Fruit fly (Drosophila melanogaster) whole organism, embryonic: ENCODE results near the gene CG33282.
A peak's percentile ranks its signal among the peaks of the same experiment; 100 is the strongest.

Experiments used
- Bgb ChIP-seq: fragments of 200-800 bp; sonication (Bioruptor generic); IDR thresholded peaks from 2 replicates; pipeline ENCODE4 v1.3.6; 2022; ENCODE audit warnings: missing biosample characterization, missing genetic modification characterization; ENCODE audit not compliant: partially characterized antibody
- CG10209 ChIP-seq: fragments of 200-800 bp; sonication (Bioruptor generic); optimal IDR thresholded peaks from 3 replicates; lab custom pipeline; 2017; ENCODE audit warnings: missing biosample characterization, mild to moderate bottlenecking, missing genetic modification characterization, missing genetic modification reagents
- CG11093 ChIP-seq: fragments of 200-800 bp; sonication (Bioruptor generic); IDR thresholded peaks from 3 replicates; pipeline ENCODE4 v1.3.6; 2022; ENCODE audit warnings: missing biosample characterization, missing genetic modification characterization
- CG12219 ChIP-seq: fragments of 200-800 bp; sonication (Bioruptor generic); optimal IDR thresholded peaks from 3 replicates; lab custom pipeline; 2018; ENCODE audit warnings: missing biosample characterization, mild to moderate bottlenecking, missing genetic modification characterization
- CG13287 ChIP-seq: fragments of 200-800 bp; sonication (Bioruptor generic); IDR thresholded peaks from 2 replicates; pipeline ENCODE4 v1.3.6; 2022; ENCODE audit warnings: missing biosample characterization, missing genetic modification characterization; ENCODE audit not compliant: partially characterized antibody
- CG14667 ChIP-seq: fragments of 200-800 bp; sonication (Bioruptor generic); IDR thresholded peaks from 2 replicates; pipeline ENCODE4 v1.3.6; 2022; ENCODE audit warnings: missing biosample characterization, missing genetic modification characterization
- CG17186 ChIP-seq: fragments of 200-800 bp; sonication (Bioruptor generic); optimal IDR thresholded peaks from 3 replicates; lab custom pipeline; 2017; ENCODE audit warnings: missing biosample characterization, missing genetic modification reagents, missing genetic modification characterization
- CG17359 ChIP-seq: fragments of 200-800 bp; sonication (Bioruptor generic); optimal IDR thresholded peaks from 3 replicates; lab custom pipeline; 2018; ENCODE audit warnings: missing biosample characterization, mild to moderate bottlenecking, missing genetic modification characterization, moderate library complexity
- CG17385 ChIP-seq: fragments of 200-800 bp; sonication (Bioruptor generic); optimal IDR thresholded peaks from 3 replicates; lab custom pipeline; 2018; ENCODE audit warnings: missing biosample characterization, mild to moderate bottlenecking, missing genetic modification characterization
- CG18011 ChIP-seq: fragments of 200-800 bp; sonication (Bioruptor generic); optimal IDR thresholded peaks from 2 replicates; lab custom pipeline; 2017; ENCODE audit warnings: missing biosample characterization, missing genetic modification characterization, mild to moderate bottlenecking, moderate library complexity, missing genotype
- CG30403 ChIP-seq: fragments of 200-800 bp; sonication (Bioruptor generic); optimal IDR thresholded peaks from 3 replicates; lab custom pipeline; 2016; ENCODE audit warnings: missing biosample characterization, missing genetic modification characterization
- CG3065 ChIP-seq: fragments of 200-800 bp; sonication (Bioruptor generic); optimal IDR thresholded peaks from 2 replicates; lab custom pipeline; 2016; ENCODE audit warnings: missing biosample characterization, missing genetic modification characterization
- CG3726 ChIP-seq: fragments of 200-800 bp; sonication (Bioruptor generic); IDR thresholded peaks from 3 replicates; pipeline ENCODE4, ENCODE4 v1.3.6; 2022; ENCODE audit warnings: missing biosample characterization, missing genetic modification characterization
- CG4360 ChIP-seq: fragments of 200-800 bp; sonication (Bioruptor generic); IDR thresholded peaks from 2 replicates; pipeline ENCODE4 v1.3.6; 2022; ENCODE audit warnings: missing biosample characterization, missing genetic modification characterization
- CG4404 ChIP-seq: fragments of 200-800 bp; sonication (Bioruptor generic); IDR thresholded peaks from 2 replicates; pipeline ENCODE4 v1.3.6; 2022; ENCODE audit warnings: missing biosample characterization, missing genetic modification characterization
- CG4730 ChIP-seq: fragments of 200-800 bp; sonication (Bioruptor generic); IDR thresholded peaks from 2 replicates; pipeline ENCODE4 v1.3.6; 2022; ENCODE audit warnings: missing biosample characterization, missing genetic modification characterization
- CG4854 ChIP-seq: fragments of 200-800 bp; sonication (Bioruptor generic); optimal IDR thresholded peaks from 2 replicates; lab custom pipeline; 2016; ENCODE audit warnings: missing biosample characterization, missing genetic modification characterization, inconsistent platforms
- CG6683 ChIP-seq: fragments of 200-800 bp; sonication (Bioruptor generic); optimal IDR thresholded peaks from 2 replicates; lab custom pipeline; 2017; ENCODE audit warnings: missing biosample characterization, mild to moderate bottlenecking, missing genetic modification characterization, missing genetic modification reagents
- CG8281 ChIP-seq: fragments of 200-800 bp; sonication (Bioruptor generic); optimal IDR thresholded peaks from 2 replicates; lab custom pipeline; 2018; ENCODE audit warnings: missing biosample characterization, mild to moderate bottlenecking, missing genetic modification characterization, moderate library complexity
- CG8478 ChIP-seq: fragments of >200 bp; optimal IDR thresholded peaks from 2 replicates; lab custom pipeline; 2018
- CG8944 ChIP-seq: fragments of 200-800 bp; sonication (Bioruptor generic); optimal IDR thresholded peaks from 3 replicates; lab custom pipeline; 2016; ENCODE audit warnings: missing biosample characterization, missing genetic modification characterization
- CG9215 ChIP-seq: fragments of 200-800 bp; sonication (Bioruptor generic); IDR thresholded peaks from 2 replicates; pipeline ENCODE4 v1.3.6; 2022; ENCODE audit warnings: missing biosample characterization, missing genetic modification characterization
- CrebB ChIP-seq: fragments of 200-800 bp; sonication (Bioruptor generic); optimal IDR thresholded peaks from 3 replicates; lab custom pipeline; 2018; ENCODE audit warnings: missing biosample characterization, mild to moderate bottlenecking, missing genetic modification characterization
- Dad ChIP-seq: fragments of 200-800 bp; sonication (Bioruptor generic); optimal IDR thresholded peaks from 3 replicates; lab custom pipeline; 2016; ENCODE audit warnings: missing biosample characterization, missing genetic modification characterization
- Dek ChIP-seq: fragments of 200-800 bp; sonication (Bioruptor generic); optimal IDR thresholded peaks from 3 replicates; lab custom pipeline; 2019; ENCODE audit warnings: missing biosample characterization, mild to moderate bottlenecking, missing genetic modification characterization, moderate library complexity
- Doc3 ChIP-seq: fragments of 200-800 bp; sonication (Bioruptor generic); IDR thresholded peaks from 3 replicates; pipeline ENCODE4 v1.3.6; 2022; ENCODE audit warnings: missing biosample characterization, missing genetic modification characterization; ENCODE audit not compliant: partially characterized antibody
- Gug ChIP-seq: fragments of 200-800 bp; sonication (Bioruptor generic); IDR thresholded peaks from 4 replicates; pipeline ENCODE4 v1.3.6; 2022; ENCODE audit warnings: missing biosample characterization, missing genetic modification characterization
- MESR4 ChIP-seq: fragments of 200-800 bp; sonication (Bioruptor generic); optimal IDR thresholded peaks from 2 replicates; lab custom pipeline; 2018; ENCODE audit warnings: missing biosample characterization, mild to moderate bottlenecking, missing genetic modification characterization, moderate library complexity
- Nf-YA ChIP-seq: fragments of 200-800 bp; sonication (Bioruptor generic); IDR thresholded peaks from 2 replicates; pipeline ENCODE4 v1.3.6; 2022; ENCODE audit warnings: missing biosample characterization, missing genetic modification characterization
- Sox100B ChIP-seq: fragments of 200-800 bp; sonication (Bioruptor generic); optimal IDR thresholded peaks from 3 replicates; lab custom pipeline; 2018; ENCODE audit warnings: missing biosample characterization, mild to moderate bottlenecking, missing genetic modification characterization
- Trl ChIP-seq, 3 experiments: fragments of >200 bp in 2 of 3; fragments of 200-800 bp in 1 of 3; sonication (Bioruptor generic) in 1 of 3; optimal IDR thresholded peaks; 2 replicates in 1 of 3; 3 replicates in 2 of 3; lab custom pipeline; 2016 to 2017; ENCODE audit warnings: missing biosample characterization in 1 of 3, missing genetic modification characterization in 1 of 3
- amos ChIP-seq: fragments of 200-800 bp; sonication (Bioruptor generic); IDR thresholded peaks from 2 replicates; pipeline ENCODE4 v1.3.6; 2022; ENCODE audit warnings: missing biosample characterization, missing genetic modification characterization; ENCODE audit not compliant: partially characterized antibody
- ap ChIP-seq: fragments of 200-800 bp; sonication (Bioruptor generic); IDR thresholded peaks from 2 replicates; pipeline ENCODE4 v1.3.6; 2022; ENCODE audit warnings: missing biosample characterization, missing genetic modification characterization
- crc ChIP-seq: fragments of 200-800 bp; sonication (Bioruptor generic); optimal IDR thresholded peaks from 2 replicates; lab custom pipeline; 2016; ENCODE audit warnings: missing biosample characterization, missing genetic modification characterization
- crp ChIP-seq, 2 experiments: fragments of 200-800 bp; sonication (Bioruptor generic); optimal IDR thresholded peaks; 2 replicates in 1 of 2; 3 replicates in 1 of 2; lab custom pipeline; 2017; ENCODE audit warnings: missing biosample characterization in 2 of 2, missing genetic modification characterization in 2 of 2, mild to moderate bottlenecking in 1 of 2, moderate library complexity in 1 of 2
- esg ChIP-seq: fragments of 200-800 bp; sonication (Bioruptor generic); conservative IDR thresholded peaks from 2 replicates; pipeline ENCODE4 v1.3.6; 2022; ENCODE audit warnings: missing biosample characterization, missing genetic modification characterization
- hbn ChIP-seq: fragments of 200-800 bp; sonication (Bioruptor generic); IDR thresholded peaks from 2 replicates; pipeline ENCODE4 v1.3.6; 2022; ENCODE audit warnings: missing biosample characterization, missing genetic modification characterization; ENCODE audit not compliant: partially characterized antibody
- her ChIP-seq: fragments of 200-800 bp; sonication (Bioruptor generic); optimal IDR thresholded peaks from 2 replicates; lab custom pipeline; 2016; ENCODE audit warnings: missing biosample characterization, missing genetic modification characterization
- ind ChIP-seq: fragments of 200-800 bp; sonication (Bioruptor generic); optimal IDR thresholded peaks from 3 replicates; lab custom pipeline; 2016; ENCODE audit warnings: missing biosample characterization, missing genetic modification characterization
- jing ChIP-seq: fragments of 200-800 bp; sonication (Bioruptor generic); optimal IDR thresholded peaks from 2 replicates; lab custom pipeline; 2018; ENCODE audit warnings: missing biosample characterization, mild to moderate bottlenecking, missing genetic modification characterization
- kah ChIP-seq: fragments of 200-800 bp; sonication (Bioruptor generic); optimal IDR thresholded peaks from 2 replicates; lab custom pipeline; 2018; ENCODE audit warnings: missing biosample characterization, mild to moderate bottlenecking, missing genetic modification characterization
- kay ChIP-seq: fragments of 200-800 bp; sonication (Bioruptor generic); optimal IDR thresholded peaks from 2 replicates; lab custom pipeline; 2016; ENCODE audit warnings: missing biosample characterization, missing genetic modification characterization
- ken ChIP-seq: fragments of 200-800 bp; sonication (Bioruptor generic); IDR thresholded peaks from 3 replicates; pipeline ENCODE4 v1.3.6; 2022; ENCODE audit warnings: missing biosample characterization, missing genetic modification characterization
- lmd ChIP-seq: fragments of 200-800 bp; sonication (Bioruptor generic); IDR thresholded peaks from 2 replicates; pipeline ENCODE4 v1.3.6; 2022; ENCODE audit warnings: missing biosample characterization, missing genetic modification characterization
- mam ChIP-seq: fragments of 200-800 bp; sonication (Bioruptor generic); optimal IDR thresholded peaks from 3 replicates; lab custom pipeline; 2016; ENCODE audit warnings: missing biosample characterization, missing genetic modification characterization
- mirr ChIP-seq: fragments of 200-800 bp; sonication (Bioruptor generic); optimal IDR thresholded peaks from 3 replicates; lab custom pipeline; 2018; ENCODE audit warnings: missing biosample characterization, mild to moderate bottlenecking, missing genetic modification characterization
- nom ChIP-seq: fragments of 200-800 bp; sonication (Bioruptor generic); optimal IDR thresholded peaks from 2 replicates; lab custom pipeline; 2017; ENCODE audit warnings: missing biosample characterization, missing genetic modification characterization, mild to moderate bottlenecking, moderate library complexity, missing genetic modification reagents
- pita ChIP-seq: fragments of 200-800 bp; sonication (Bioruptor generic); optimal IDR thresholded peaks from 2 replicates; lab custom pipeline; 2017; ENCODE audit warnings: missing biosample characterization, mild to moderate bottlenecking, missing genetic modification characterization
- sqz ChIP-seq: fragments of 200-800 bp; sonication (Bioruptor generic); optimal IDR thresholded peaks from 3 replicates; lab custom pipeline; 2018; ENCODE audit warnings: missing biosample characterization, mild to moderate bottlenecking, missing genetic modification characterization
- twi ChIP-seq: fragments of 200-800 bp; optimal IDR thresholded peaks from 2 replicates; lab custom pipeline; 2019; ENCODE audit warnings: missing biosample characterization, mild to moderate bottlenecking, missing genetic modification characterization, moderate library complexity
- unpg ChIP-seq: fragments of 200-800 bp; sonication (Bioruptor generic); optimal IDR thresholded peaks from 3 replicates; lab custom pipeline; 2018; ENCODE audit warnings: missing biosample characterization, mild to moderate bottlenecking, missing genetic modification characterization, moderate library complexity

Gene CG33282

dm6 chr2L:3356193-3356645 is 28.5 kb downstream of the CG33282 start (continued):
- no peak for TF ChIP-seq MESR4
- no peak for TF ChIP-seq CG11093 (GFP tag; lab: Robert Waterston, UW)
- TF ChIP-seq CG8944 (GFP tag; lab: Kevin White, UChicago) = peak; percentile 0
- no peak for TF ChIP-seq CG4854 (GFP tag; lab: Kevin White, UChicago)
- no peak for TF ChIP-seq CG18011 (GFP tag; lab: Kevin White, UChicago)
- no peak for TF ChIP-seq Bgb (GFP tag; lab: Robert Waterston, UW)
- no peak for TF ChIP-seq ap (GFP tag; lab: Robert Waterston, UW)
- TF ChIP-seq CG10209 (GFP tag; lab: Kevin White, UChicago) = peak; percentile 2
- no peak for TF ChIP-seq CG14667
- no peak for TF ChIP-seq crp (GFP tag; optimal IDR thresholded peaks at IDR 0.05; lab: Kevin White, UChicago)
- TF ChIP-seq CG17359 (tag; lab: Kevin White, UChicago) = no peak
- no peak for TF ChIP-seq esg (GFP tag; lab: Robert Waterston, UW)
- TF ChIP-seq amos (GFP tag; lab: Robert Waterston, UW) = no peak
- TF ChIP-seq crc (GFP tag; lab: Kevin White, UChicago) = no peak
- TF ChIP-seq CG4730 (GFP tag; lab: Robert Waterston, UW) = no peak
- no peak for TF ChIP-seq Sox100B (GFP tag; lab: Kevin White, UChicago)
- TF ChIP-seq CG8281 (tag; lab: Kevin White, UChicago) = no peak
- peak; percentile 33 for TF ChIP-seq Dek (tag; lab: Kevin White, UChicago)
- no peak for TF ChIP-seq CG17186 (GFP tag; lab: Kevin White, UChicago)
- TF ChIP-seq CG4404 (GFP tag; lab: Robert Waterston, UW) = no peak
- TF ChIP-seq Nf-YA = no peak
- peak; percentile 22 for TF ChIP-seq sqz (GFP tag; lab: Kevin White, UChicago)
- no peak for TF ChIP-seq CG8478 (lab: Kevin White, UChicago)
- TF ChIP-seq kay (GFP tag; lab: Kevin White, UChicago) = no peak
- no peak for TF ChIP-seq Dad (GFP tag; lab: Kevin White, UChicago)
- peak; percentile 15 for TF ChIP-seq ind (GFP tag; lab: Kevin White, UChicago)
- TF ChIP-seq mirr (GFP tag; lab: Kevin White, UChicago) = no peak
- TF ChIP-seq CG4360 (GFP tag; lab: Robert Waterston, UW) = no peak
- TF ChIP-seq hbn (GFP tag; lab: Robert Waterston, UW) = no peak
- no peak for TF ChIP-seq twi (tag; lab: Kevin White, UChicago)
- TF ChIP-seq Trl (optimal IDR thresholded peaks at IDR 0.05; lab: Kevin White, UChicago) = peak in 1 of 2 experiments; percentile 10
- no peak for TF ChIP-seq Trl (GFP tag; optimal IDR thresholded peaks at IDR 0.05; lab: Kevin White, UChicago)
- peak; percentile 14 for TF ChIP-seq her (GFP tag; lab: Kevin White, UChicago)
- peak; percentile 24 for TF ChIP-seq CG17385 (GFP tag; lab: Kevin White, UChicago)
- peak; percentile 30 for TF ChIP-seq CG30403 (GFP tag; lab: Kevin White, UChicago)
- TF ChIP-seq CG9215 (GFP tag; lab: Robert Waterston, UW) = no peak
- no peak for TF ChIP-seq unpg (GFP tag; lab: Kevin White, UChicago)
- TF ChIP-seq mam (GFP tag; lab: Kevin White, UChicago) = peak; percentile 38
- no peak for TF ChIP-seq Doc3
- TF ChIP-seq kah (GFP tag; lab: Kevin White, UChicago) = no peak
- no peak for TF ChIP-seq CrebB (tag; lab: Kevin White, UChicago)
- no peak; the same call in 3 of the 4 replicates for TF ChIP-seq Gug
- TF ChIP-seq ken (GFP tag; lab: Robert Waterston, UW) = no peak
- no peak for TF ChIP-seq CG6683 (GFP tag; lab: Kevin White, UChicago)
- no peak for TF ChIP-seq CG13287 (GFP tag; lab: Robert Waterston, UW)
- peak; percentile 95 for TF ChIP-seq nom (GFP tag; lab: Kevin White, UChicago)
- no peak for TF ChIP-seq CG3726
- TF ChIP-seq lmd (GFP tag; lab: Robert Waterston, UW) = peak; percentile 32; the same call in 1 of the 2 replicates
- TF ChIP-seq pita (GFP tag; lab: Kevin White, UChicago) = no peak
- TF ChIP-seq CG12219 (GFP tag; lab: Kevin White, UChicago) = no peak
- TF ChIP-seq CG3065 (GFP tag; lab: Kevin White, UChicago) = no peak
- TF ChIP-seq jing (GFP tag; lab: Kevin White, UChicago) = no peak
